Worm (Caenorhabditis elegans): ENCODE results near the gene srab-22.
"Not testable (repeated sequence)": the region's sequence is repeated elsewhere in the genome, so short reads cannot be mapped to it uniquely, and the experiment has no call there.

DNA sequence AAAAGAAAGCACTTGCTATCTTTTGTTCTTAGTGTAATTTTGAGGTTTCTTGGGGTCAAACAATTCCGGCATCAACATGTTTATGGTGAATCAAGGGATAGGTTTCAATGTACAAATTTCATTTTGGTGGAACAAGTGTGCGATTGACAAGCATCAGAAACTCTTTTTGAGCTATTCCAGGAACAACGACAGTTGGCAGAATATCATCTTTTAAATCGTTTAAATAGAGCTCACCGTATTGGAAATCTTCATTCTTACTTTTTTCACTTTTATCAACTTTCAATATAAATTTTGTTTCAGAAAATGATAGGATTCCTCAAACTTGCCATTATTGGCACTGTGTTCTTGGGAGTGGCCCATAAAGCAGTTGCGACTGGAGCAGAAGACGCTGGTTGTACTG lies 26.2 kb upstream of the srab-22 start, which contains the start of gene T20D4.10:
- not testable (repeated sequence) for TF ChIP-seq unc-62 (GFP tag; optimal IDR thresholded peaks at IDR 0.05 in 1 of 2); unc-62 (tag; optimal IDR thresholded peaks at IDR 0.05); fos-1 (tag; optimal IDR thresholded peaks at IDR 0.05); zfp-3 (GFP tag; conservative IDR thresholded peaks at IDR 0.05); ZK546.5 (tag; optimal IDR thresholded peaks at IDR 0.05); nhr-237 (tag; optimal IDR thresholded peaks at IDR 0.05); nhr-25 (tag; optimal IDR thresholded peaks at IDR 0.05; ENCODE audit: borderline replicate concordance, insufficient read depth); ama-1 (optimal IDR thresholded peaks at IDR 0.05); pqm-1 (tag; optimal IDR thresholded peaks at IDR 0.05); F49E8.2 (tag; optimal IDR thresholded peaks at IDR 0.05; ENCODE audit: borderline replicate concordance)

Measured in whole organism, L4 larva.